Worm (Caenorhabditis elegans) whole organism, midembryonic: ENCODE data around the gene F23F12.12.

Experiments used
- flt-1 ChIP-seq: fragments of 200-800 bp; sonication (Bioruptor generic); IDR thresholded peaks from 2 replicates; pipeline ENCODE4 v1.3.6; 2022; ENCODE audit warnings: missing genetic modification characterization, missing compliant biosample characterization
- klf-2 ChIP-seq: fragments of 200-800 bp; sonication (Bioruptor generic); conservative IDR thresholded peaks from 2 replicates; pipeline ENCODE4 v1.3.6; 2022; ENCODE audit warnings: missing genetic modification reagents, missing genetic modification characterization, missing compliant biosample characterization
- tab-1 ChIP-seq: fragments of 200-800 bp; sonication (Bioruptor generic); IDR thresholded peaks from 2 replicates; pipeline ENCODE4 v1.3.6; 2022; ENCODE audit warnings: missing genetic modification characterization, missing compliant biosample characterization
- ztf-23 ChIP-seq: fragments of 200-800 bp; sonication (Bioruptor generic); IDR thresholded peaks from 2 replicates; pipeline ENCODE4 v1.3.6; 2022; ENCODE audit warnings: missing genetic modification reagents, missing genetic modification characterization, missing compliant biosample characterization
- ztf-29 ChIP-seq: fragments of 200-800 bp; sonication (Bioruptor generic); IDR thresholded peaks from 2 replicates; pipeline ENCODE4 v1.3.6; 2022; ENCODE audit warnings: missing genetic modification reagents, missing genetic modification characterization, missing compliant biosample characterization

- TF ChIP-seq flt-1 (GFP tag; lab: Robert Waterston, UW) = no peak
- no peak for TF ChIP-seq klf-2 (GFP tag; lab: Robert Waterston, UW)
- TF ChIP-seq ztf-29 (GFP tag; lab: Robert Waterston, UW) = no peak
- no peak for TF ChIP-seq tab-1
- no peak for TF ChIP-seq ztf-23 (GFP tag; lab: Robert Waterston, UW)
Observed at ce11 chrIII:6498176-6498575, 9.8 kb upstream of the F23F12.12 start, which contains the start of gene sdz-15.
